Worm (Caenorhabditis elegans): ENCODE measurements around the gene cyn-9.

DNA sequence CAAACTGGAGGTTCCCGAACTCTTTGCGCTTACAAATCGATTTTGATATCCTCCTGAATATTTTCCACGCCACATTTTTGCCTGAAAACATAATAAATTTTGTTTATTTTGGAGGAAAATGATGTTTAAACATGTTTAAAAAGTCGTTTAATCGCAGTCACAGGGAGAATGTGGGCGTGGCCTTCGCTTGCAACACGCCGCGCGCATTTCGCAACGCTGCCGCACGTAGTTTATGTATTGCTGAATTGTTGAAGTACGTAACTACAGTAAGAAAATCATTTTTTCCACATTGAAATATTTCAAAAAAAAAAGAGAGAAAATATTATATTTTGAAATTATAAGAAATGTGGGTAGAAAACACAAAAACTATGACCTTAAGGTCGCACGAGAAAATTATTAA is 35.2 kb downstream of the cyn-9 start, which contains the start of gene C46F11.4:
- no peak for TF ChIP-seq ceh-9 (tag; optimal IDR thresholded peaks at IDR 0.05)
- TF ChIP-seq nhr-11 (tag; optimal IDR thresholded peaks at IDR 0.05) = no peak
- no peak for TF ChIP-seq pag-3 (tag; optimal IDR thresholded peaks at IDR 0.05; ENCODE audit: borderline replicate concordance)
- no peak for TF ChIP-seq pros-1 (tag; optimal IDR thresholded peaks at IDR 0.05)
- TF ChIP-seq che-1 (tag; optimal IDR thresholded peaks at IDR 0.05) = peak; percentile 78
- TF ChIP-seq sdc-2 (tag; optimal IDR thresholded peaks at IDR 0.05) = peak; percentile 57
- TF ChIP-seq nfya-1 (tag; optimal IDR thresholded peaks at IDR 0.05) = peak; percentile 85
- peak; percentile 85 for TF ChIP-seq ceh-2 (tag; optimal IDR thresholded peaks at IDR 0.05)
- no peak for TF ChIP-seq dve-1 (tag; optimal IDR thresholded peaks at IDR 0.05)
- peak; percentile 83 for TF ChIP-seq unc-3 (GFP tag; conservative IDR thresholded peaks at IDR 0.05)
- TF ChIP-seq unc-3 (tag; optimal IDR thresholded peaks at IDR 0.05) = peak; percentile 84

Measured in whole organism, late embryonic.